Worm (Caenorhabditis elegans) whole organism, young adult: Measurements from ENCODE around the gene rfip-1.
A peak's percentile ranks its signal among the peaks of the same experiment; 100 is the strongest.

Experiments
- B0019.2 ChIP-seq: fragments of 200-800 bp; sonication (Bioruptor generic); conservative IDR thresholded peaks from 2 replicates; pipeline ENCODE4 v1.3.6; 2022; ENCODE audit warnings: missing genetic modification reagents, missing genetic modification characterization, missing compliant biosample characterization
- B0035.1 ChIP-seq: sonication (generic microtip); optimal IDR thresholded peaks from 2 replicates; lab custom pipeline; 2016; ENCODE audit warnings: missing genetic modification characterization, mild to moderate bottlenecking, missing compliant biosample characterization, missing genotype, missing genetic modification reagents
- B0336.3 ChIP-seq: fragments of 200-800 bp; sonication (Bioruptor generic); IDR thresholded peaks from 2 replicates; pipeline ENCODE4 v1.3.6; 2022; ENCODE audit warnings: missing genetic modification characterization, missing compliant biosample characterization
- C17E4.6 ChIP-seq: fragments of 200-800 bp; sonication (Bioruptor generic); IDR thresholded peaks from 2 replicates; pipeline ENCODE4 v1.3.6; 2022; ENCODE audit warnings: missing genetic modification reagents, missing genetic modification characterization, missing compliant biosample characterization
- F22D6.2 ChIP-seq: sonication (generic microtip); optimal IDR thresholded peaks from 2 replicates; lab custom pipeline; 2016; ENCODE audit warnings: mild to moderate bottlenecking, missing genetic modification characterization, missing compliant biosample characterization
- F49E8.2 ChIP-seq: sonication (generic microtip); optimal IDR thresholded peaks from 3 replicates; lab custom pipeline; 2017; ENCODE audit warnings: missing genetic modification characterization, mild to moderate bottlenecking, missing compliant biosample characterization, antibody characterized with exemption, moderate library complexity; ENCODE audit not compliant: insufficient read depth
- K11D2.4 ChIP-seq: fragments of 200-800 bp; sonication (Bioruptor generic); IDR thresholded peaks from 2 replicates; pipeline ENCODE4 v1.3.6; 2022; ENCODE audit warnings: missing genetic modification reagents, missing genetic modification characterization, missing compliant biosample characterization
- K12H6.12 ChIP-seq: fragments of 200-800 bp; sonication (Bioruptor generic); optimal IDR thresholded peaks from 2 replicates; lab custom pipeline; 2018; ENCODE audit warnings: mild to moderate bottlenecking, missing genetic modification characterization, missing compliant biosample characterization
- Y67H2A.10 ChIP-seq: fragments of 200-800 bp; sonication (Bioruptor generic); conservative IDR thresholded peaks from 2 replicates; pipeline ENCODE4 v1.3.6; 2022; ENCODE audit warnings: missing genetic modification reagents, missing genetic modification characterization, missing compliant biosample characterization
- akir-1 ChIP-seq: fragments of 200-800 bp; sonication (Bioruptor generic); optimal IDR thresholded peaks from 2 replicates; lab custom pipeline; 2018; ENCODE audit warnings: mild to moderate bottlenecking, missing genetic modification characterization, moderate library complexity, missing compliant biosample characterization
- athp-1 ChIP-seq: sonication (generic microtip); optimal IDR thresholded peaks from 2 replicates; lab custom pipeline; 2017; ENCODE audit warnings: mild to moderate bottlenecking, missing genetic modification characterization, missing compliant biosample characterization
- attf-5 ChIP-seq: fragments of 200-800 bp; sonication (Bioruptor generic); optimal IDR thresholded peaks from 2 replicates; lab custom pipeline; 2018; ENCODE audit warnings: mild to moderate bottlenecking, missing genetic modification characterization, missing compliant biosample characterization
- cebp-1 ChIP-seq, 2 experiments: fragments of 200-800 bp in 1 of 2; sonication (Bioruptor generic) in 1 of 2; sonication (generic microtip) in 1 of 2; IDR thresholded peaks in 1 of 2; optimal IDR thresholded peaks in 1 of 2; 2 replicates each; pipeline versions ENCODE4 v1.3.6 to Lab custom; 2017 to 2022; ENCODE audit warnings: missing compliant biosample characterization in 2 of 2, missing genetic modification characterization in 2 of 2, mild to moderate bottlenecking in 1 of 2, missing genetic modification reagents in 1 of 2, moderate library complexity in 1 of 2
- ceh-100 ChIP-seq: fragments of 200-800 bp; sonication (Bioruptor generic); IDR thresholded peaks from 2 replicates; pipeline ENCODE4 v1.3.6; 2022; ENCODE audit warnings: missing genetic modification reagents, missing genetic modification characterization, missing compliant biosample characterization
- ceh-27 ChIP-seq: fragments of 200-800 bp; sonication (Bioruptor generic); optimal IDR thresholded peaks from 2 replicates; lab custom pipeline; 2018; ENCODE audit warnings: mild to moderate bottlenecking, missing genetic modification characterization, moderate library complexity, missing compliant biosample characterization
- ceh-40 ChIP-seq: fragments of 200-800 bp; sonication (Bioruptor generic); IDR thresholded peaks from 2 replicates; pipeline ENCODE4 v1.3.6; 2022; ENCODE audit warnings: missing genetic modification characterization, missing compliant biosample characterization
- ceh-91 ChIP-seq: fragments of 200-800 bp; sonication (Bioruptor generic); IDR thresholded peaks from 2 replicates; pipeline ENCODE4 v1.3.6; 2022; ENCODE audit warnings: missing genetic modification reagents, missing genetic modification characterization, missing compliant biosample characterization
- dpff-1 ChIP-seq: sonication (generic microtip); optimal IDR thresholded peaks from 2 replicates; lab custom pipeline; 2017; ENCODE audit warnings: mild to moderate bottlenecking, missing genetic modification characterization, missing compliant biosample characterization
- egl-44 ChIP-seq: fragments of 200-800 bp; sonication (Bioruptor generic); IDR thresholded peaks from 2 replicates; pipeline ENCODE4 v1.3.6; 2022; ENCODE audit warnings: missing genetic modification reagents, missing genetic modification characterization, missing compliant biosample characterization
- ekl-4 ChIP-seq: fragments of 200-800 bp; sonication (Bioruptor generic); IDR thresholded peaks from 2 replicates; pipeline ENCODE4 v1.3.6; 2022; ENCODE audit warnings: missing genetic modification reagents, missing genetic modification characterization, missing compliant biosample characterization
- him-1 ChIP-seq: sonication (generic microtip); optimal IDR thresholded peaks from 2 replicates; lab custom pipeline; 2016; ENCODE audit warnings: missing genotype, missing genetic modification reagents, missing genetic modification characterization, missing compliant biosample characterization
- hmg-1.2 ChIP-seq: fragments of 200-800 bp; sonication (Bioruptor generic); IDR thresholded peaks from 2 replicates; pipeline ENCODE4 v1.3.6; 2022; ENCODE audit warnings: missing genetic modification reagents, missing genetic modification characterization, missing compliant biosample characterization
- lag-1 ChIP-seq: fragments of 200-800 bp; sonication (Bioruptor generic); IDR thresholded peaks from 2 replicates; pipeline ENCODE4 v1.3.6; 2022; ENCODE audit warnings: missing genetic modification reagents, missing genetic modification characterization, missing compliant biosample characterization
- lsl-1 ChIP-seq: fragments of 200-800 bp; sonication (Bioruptor generic); optimal IDR thresholded peaks from 2 replicates; lab custom pipeline; 2018; ENCODE audit warnings: mild to moderate bottlenecking, missing genetic modification characterization, moderate library complexity, missing compliant biosample characterization
- mel-28 ChIP-seq: sonication (generic microtip); optimal IDR thresholded peaks from 2 replicates; lab custom pipeline; 2016; ENCODE audit warnings: borderline replicate concordance, mild to moderate bottlenecking, missing genetic modification characterization, missing compliant biosample characterization
- nhr-90 ChIP-seq: sonication (generic microtip); optimal IDR thresholded peaks from 2 replicates; lab custom pipeline; 2016; ENCODE audit warnings: missing genotype, mild to moderate bottlenecking, missing genetic modification characterization, missing compliant biosample characterization
- pha-4 ChIP-seq: fragments of 150-350 bp; sonication (generic microtip); optimal IDR thresholded peaks from 2 replicates; lab custom pipeline; 2014; ENCODE audit warnings: missing biosample characterization, missing genetic modification reagents, missing genetic modification characterization
- repo-1 ChIP-seq: sonication (generic microtip); optimal IDR thresholded peaks from 2 replicates; lab custom pipeline; 2017; ENCODE audit warnings: mild to moderate bottlenecking, missing genetic modification characterization, missing compliant biosample characterization
- rpc-1 ChIP-seq, 2 experiments: fragments of 150-350 bp in 1 of 2; sonication (generic microtip) in 1 of 2; optimal IDR thresholded peaks; 2 replicates each; lab custom pipeline; 2014 to 2018; ENCODE audit warnings: missing biosample characterization in 1 of 2, missing genetic modification characterization in 1 of 2, missing genetic modification reagents in 1 of 2, missing genotype in 1 of 2
- sdz-38 ChIP-seq: sonication (generic microtip); optimal IDR thresholded peaks from 2 replicates; lab custom pipeline; 2016; ENCODE audit warnings: missing genotype, missing genetic modification characterization, missing compliant biosample characterization
- snpc-3.4 ChIP-seq: sonication (generic microtip); optimal IDR thresholded peaks from 2 replicates; lab custom pipeline; 2017; ENCODE audit warnings: missing genetic modification characterization, mild to moderate bottlenecking, missing compliant biosample characterization, antibody characterized with exemption, moderate library complexity, missing genotype, missing genetic modification reagents
- snpc-4 ChIP-seq, 5 experiments: fragments of 150-350 bp in 1 of 5; sonication (generic microtip) in 4 of 5; optimal IDR thresholded peaks; 2 replicates each; lab custom pipeline; 2014 to 2018; ENCODE audit warnings: missing genetic modification characterization in 5 of 5, missing biosample characterization in 3 of 5, antibody characterized with exemption in 2 of 5, mild to moderate bottlenecking in 2 of 5, missing compliant biosample characterization in 2 of 5, missing genotype in 2 of 5, moderate library complexity in 2 of 5, missing genetic modification reagents in 1 of 5
- somi-1 ChIP-seq: fragments of 200-800 bp; sonication (Bioruptor generic); optimal IDR thresholded peaks from 2 replicates; lab custom pipeline; 2018; ENCODE audit warnings: mild to moderate bottlenecking, missing genetic modification characterization, missing compliant biosample characterization
- tbp1 ChIP-seq: fragments of 200-800 bp; sonication (Bioruptor generic); optimal IDR thresholded peaks from 2 replicates; lab custom pipeline; 2018; ENCODE audit warnings: mild to moderate bottlenecking, missing genetic modification characterization, missing compliant biosample characterization
- unc-130 ChIP-seq: sonication (generic microtip); optimal IDR thresholded peaks from 2 replicates; lab custom pipeline; 2016; ENCODE audit warnings: missing genetic modification reagents, missing genetic modification characterization, missing compliant biosample characterization
- zfh-2 ChIP-seq: fragments of 200-800 bp; sonication (Bioruptor generic); conservative IDR thresholded peaks from 2 replicates; pipeline ENCODE4 v1.3.6; 2022; ENCODE audit warnings: missing genetic modification reagents, missing genetic modification characterization, missing compliant biosample characterization
- ztf-18 ChIP-seq: sonication (generic microtip); optimal IDR thresholded peaks from 2 replicates; lab custom pipeline; 2016; ENCODE audit warnings: missing genotype, mild to moderate bottlenecking, missing genetic modification characterization, missing compliant biosample characterization
- ztf-28 ChIP-seq: fragments of 200-800 bp; sonication (Bioruptor generic); IDR thresholded peaks from 2 replicates; pipeline ENCODE4 v1.3.6; 2022; ENCODE audit warnings: missing genetic modification reagents, missing genetic modification characterization, missing compliant biosample characterization

rfip-1 gene

DNA sequence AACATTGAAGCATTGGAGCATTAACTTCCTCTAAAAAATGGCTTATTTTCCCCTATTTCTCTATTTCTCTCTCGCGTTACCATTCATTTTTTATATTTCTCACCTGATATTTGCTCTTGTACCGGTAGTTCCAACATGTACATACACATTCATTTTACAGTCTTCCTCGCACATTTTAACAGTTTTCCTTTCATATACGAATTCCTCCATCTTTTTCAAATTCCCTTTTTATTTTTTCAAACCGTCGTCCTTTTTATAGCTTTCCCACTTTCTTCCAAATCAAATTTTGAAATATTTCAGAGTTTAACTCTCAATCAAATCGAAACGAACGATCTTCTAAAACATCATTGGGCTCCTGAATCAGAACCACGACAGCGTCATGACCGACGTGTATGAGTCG lies at the start of gene rfip-1:
Gene rfip-1, plus strand, starts transcription at position 301 of the 400 bp plus-strand sequence.
- no peak for TF ChIP-seq ceh-91 (GFP tag; lab: Robert Waterston, UW)
- no peak for TF ChIP-seq C17E4.6 (GFP tag; lab: Robert Waterston, UW)
- no peak for TF ChIP-seq tbp1
- no peak for TF ChIP-seq nhr-90 (tag; lab: Kevin White, UChicago)
- no peak for TF ChIP-seq ekl-4 (GFP tag; lab: Robert Waterston, UW)
- no peak for TF ChIP-seq him-1
- TF ChIP-seq hmg-1.2 (GFP tag; lab: Robert Waterston, UW), result no peak
- TF ChIP-seq somi-1 (GFP tag; lab: Kevin White, UChicago), result no peak
- no peak for TF ChIP-seq ztf-28 (GFP tag; lab: Robert Waterston, UW)
- TF ChIP-seq B0035.1 (tag; lab: Kevin White, UChicago), result no peak
- no peak for TF ChIP-seq B0336.3
- TF ChIP-seq F49E8.2, result no peak
- TF ChIP-seq B0019.2 (GFP tag; lab: Robert Waterston, UW), result no peak
- TF ChIP-seq repo-1 (tag; lab: Kevin White, UChicago), result no peak
- TF ChIP-seq lag-1 (GFP tag; lab: Robert Waterston, UW), result no peak
- TF ChIP-seq egl-44 (GFP tag; lab: Robert Waterston, UW), result no peak
- TF ChIP-seq rpc-1 (optimal IDR thresholded peaks at IDR 0.05; lab: Kevin White, UChicago), result no peak
- no peak for TF ChIP-seq rpc-1 (tag; optimal IDR thresholded peaks at IDR 0.05; lab: Kevin White, UChicago)
- no peak for TF ChIP-seq dpff-1 (tag; lab: Kevin White, UChicago)
- TF ChIP-seq lsl-1 (GFP tag; lab: Kevin White, UChicago), result no peak

DNA sequence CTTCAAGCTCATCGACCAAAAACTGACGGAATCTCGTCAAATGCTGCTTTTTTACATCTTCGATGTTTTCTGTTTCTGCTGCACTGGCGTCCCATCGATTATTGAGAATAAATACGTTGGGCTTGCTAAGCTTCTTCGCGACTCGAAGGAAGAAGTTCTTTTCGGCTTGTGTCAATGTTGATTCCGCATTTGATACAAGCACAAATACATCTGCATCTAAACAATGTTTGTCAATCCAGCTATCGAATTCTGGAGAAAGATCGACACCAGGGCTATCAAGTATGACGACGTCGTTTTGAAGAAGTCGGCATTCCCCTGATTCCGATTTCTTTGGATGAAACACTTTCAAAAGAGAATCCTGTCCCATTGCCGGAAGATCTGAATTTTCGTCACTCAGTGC lies 49.2 kb upstream of the rfip-1 start:
- TF ChIP-seq F22D6.2, result no peak
- no peak for TF ChIP-seq sdz-38 (tag; lab: Kevin White, UChicago)
- TF ChIP-seq K11D2.4 (GFP tag; lab: Robert Waterston, UW), result no peak
- TF ChIP-seq lag-1 (GFP tag; lab: Robert Waterston, UW), result no peak
- TF ChIP-seq snpc-3.4 (tag; lab: Kevin White, UChicago), result no peak
- TF ChIP-seq athp-1 (tag; lab: Kevin White, UChicago), result no peak
- TF ChIP-seq ztf-18 (tag; lab: Kevin White, UChicago), result no peak
- no peak for TF ChIP-seq ceh-40 (GFP tag; lab: Robert Waterston, UW)
- TF ChIP-seq pha-4, result no peak

DNA sequence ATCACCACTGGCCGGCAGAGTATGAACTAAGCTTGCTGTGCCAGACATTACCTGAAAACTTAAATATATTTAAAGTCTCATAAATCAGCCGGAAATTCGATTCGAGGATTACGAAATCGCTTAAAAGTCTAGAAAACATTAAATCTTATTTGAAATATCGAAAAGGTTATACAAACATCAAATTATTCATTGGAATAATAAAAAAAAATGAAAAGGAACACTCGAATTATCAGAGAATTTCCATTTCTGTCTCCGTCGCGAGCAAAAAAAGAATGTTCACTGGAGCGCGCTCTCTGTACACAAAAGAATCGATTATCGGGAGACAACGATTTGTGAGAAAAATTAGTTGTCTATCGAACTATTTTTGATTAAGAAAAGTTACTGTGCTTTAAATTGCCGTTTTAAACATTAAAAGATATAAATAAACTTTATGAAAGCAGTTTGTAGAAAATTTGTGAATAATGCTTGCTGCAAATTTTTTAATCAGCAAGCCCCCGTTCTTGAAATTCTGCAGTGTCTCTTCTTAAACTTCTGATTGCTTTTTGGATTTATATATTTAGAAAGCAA lies 48.1 kb upstream of the rfip-1 start, which contains the start of gene fzo-1:
Gene fzo-1, minus strand, starts transcription at position 51 of the 567 bp plus-strand sequence.
- TF ChIP-seq mel-28 (no peak), akir-1 (peak; percentile 15), hmg-1.2 (GFP tag; lab: Robert Waterston, UW) (peak; percentile 17; the same call in 1 of the 2 replicates), ceh-100 (GFP tag; lab: Robert Waterston, UW) (peak; percentile 91), cebp-1 (GFP tag; IDR thresholded peaks at IDR 0.05; lab: Robert Waterston, UW) (no peak), cebp-1 (tag; optimal IDR thresholded peaks at IDR 0.05; lab: Kevin White, UChicago) (peak; percentile 9), Y67H2A.10 (GFP tag; lab: Robert Waterston, UW) (no peak), snpc-4 (GFP tag; optimal IDR thresholded peaks at IDR 0.05; lab: Kevin White, UChicago) (no peak), snpc-4 (tag; optimal IDR thresholded peaks at IDR 0.05; lab: Kevin White, UChicago) (peak in 2 of 4 experiments; percentile 5 to 49), ceh-27 (peak; percentile 33), zfh-2 (no peak), attf-5 (GFP tag; lab: Kevin White, UChicago) (peak; percentile 1), K12H6.12 (tag; lab: Kevin White, UChicago) (peak; percentile 18), unc-130 (GFP tag; lab: Kevin White, UChicago) (peak; percentile 48)
